Fruit fly (Drosophila melanogaster): ENCODE data around the gene CG12617.

The CG12617 gene

dm6 chr2L:20267181-20267580 is 27.3 kb upstream of the CG12617 start (continued):
- TF ChIP-seq HmgZ (tag; optimal IDR thresholded peaks at IDR 0.05) (peak; percentile 30), CG15696 (tag; optimal IDR thresholded peaks at IDR 0.05) (peak; percentile 47), ash1 (GFP tag; optimal IDR thresholded peaks at IDR 0.05) (no peak), Fer2 (tag; optimal IDR thresholded peaks at IDR 0.05) (no peak), ato (GFP tag; IDR thresholded peaks at IDR 0.05; ENCODE audit: partially characterized antibody) (no peak), HmgD (GFP tag; optimal IDR thresholded peaks at IDR 0.05) (no peak), shn (GFP tag; optimal IDR thresholded peaks at IDR 0.05) (no peak), CG31224 (GFP tag; IDR thresholded peaks at IDR 0.05) (no peak), nom (GFP tag; optimal IDR thresholded peaks at IDR 0.05) (no peak), pum (GFP tag; optimal IDR thresholded peaks at IDR 0.05) (peak; percentile 28), gcm (GFP tag; optimal IDR thresholded peaks at IDR 0.05) (peak; percentile 49), ssp (GFP tag; IDR thresholded peaks at IDR 0.05) (peak; percentile 27; the same call in 1 of the 2 replicates), CG15073 (GFP tag; optimal IDR thresholded peaks at IDR 0.05) (peak; percentile 13), chm (GFP tag; IDR thresholded peaks at IDR 0.05) (peak; percentile 89), exex (tag; optimal IDR thresholded peaks at IDR 0.05) (no peak), CG17568 (GFP tag; optimal IDR thresholded peaks at IDR 0.05) (peak; percentile 23), Opbp (GFP tag; IDR thresholded peaks at IDR 0.05; ENCODE audit: partially characterized antibody) (no peak), Spps (tag; optimal IDR thresholded peaks at IDR 0.05) (peak; percentile 64), emc (GFP tag; optimal IDR thresholded peaks at IDR 0.05) (no peak), lov (optimal IDR thresholded peaks at IDR 0.05) (no peak), lov (GFP tag; IDR thresholded peaks at IDR 0.05) (peak; percentile 66; the same call in 1 of the 3 replicates), ap (GFP tag; IDR thresholded peaks at IDR 0.05) (peak; percentile 70), BEAF-32 (GFP tag; optimal IDR thresholded peaks at IDR 0.05) (no peak), CG12104 (GFP tag; optimal IDR thresholded peaks at IDR 0.05) (peak; percentile 43), CG8089 (GFP tag; optimal IDR thresholded peaks at IDR 0.05) (peak; percentile 32), B-H2 (GFP tag; optimal IDR thresholded peaks at IDR 0.05) (no peak), CG9876 (GFP tag; optimal IDR thresholded peaks at IDR 0.05) (no peak), Gsc (GFP tag; IDR thresholded peaks at IDR 0.05) (no peak), Awh (GFP tag; IDR thresholded peaks at IDR 0.05) (peak; percentile 60), Optix (GFP tag; IDR thresholded peaks at IDR 0.05) (peak; percentile 82), scrt (GFP tag; optimal IDR thresholded peaks at IDR 0.05) (no peak), CG2199 (GFP tag; IDR thresholded peaks at IDR 0.05) (peak; percentile 66; the same call in 1 of the 3 replicates), aop (GFP tag; IDR thresholded peaks at IDR 0.05) (peak; percentile 44; the same call in 1 of the 2 replicates), CG14050 (GFP tag; IDR thresholded peaks at IDR 0.05) (peak; percentile 67), lola (GFP tag; optimal IDR thresholded peaks at IDR 0.05) (peak in 1 of 3 experiments; percentile 79), ham (GFP tag; IDR thresholded peaks at IDR 0.05) (0 out of 2 replicates have a peak, but pooled peaks have one; percentile 14), Hr39 (optimal IDR thresholded peaks at IDR 0.05) (no peak), CHES-1-like (GFP tag; optimal IDR thresholded peaks at IDR 0.05) (no peak), CG33213 (GFP tag; optimal IDR thresholded peaks at IDR 0.05) (peak; percentile 2), CG32532 (GFP tag; IDR thresholded peaks at IDR 0.05) (0 out of 2 replicates have a peak, but pooled peaks have one; percentile 32), pan (optimal IDR thresholded peaks at IDR 0.05) (no peak), pan (GFP tag; optimal IDR thresholded peaks at IDR 0.05 in 1 of 2, IDR thresholded peaks at IDR 0.05 in 1 of 2) (peak in 1 of 2 experiments; percentile 74), sima (GFP tag; optimal IDR thresholded peaks at IDR 0.05) (no peak), rib (GFP tag; IDR thresholded peaks at IDR 0.05) (no peak), CG14710 (tag; optimal IDR thresholded peaks at IDR 0.05) (no peak), CG1832 (GFP tag; optimal IDR thresholded peaks at IDR 0.05) (no peak), fd3F (GFP tag; optimal IDR thresholded peaks at IDR 0.05) (peak; percentile 26), CG16779 (GFP tag; IDR thresholded peaks at IDR 0.05) (no peak), Six4 (GFP tag; optimal IDR thresholded peaks at IDR 0.05) (no peak), CG7839 (tag; optimal IDR thresholded peaks at IDR 0.05) (peak; percentile 78), inv (GFP tag; IDR thresholded peaks at IDR 0.05; ENCODE audit: partially characterized antibody) (no peak), ro (GFP tag; IDR thresholded peaks at IDR 0.05) (0 out of 2 replicates have a peak, but pooled peaks have one; percentile 12)
